Fruit fly (Drosophila melanogaster) whole organism, embryonic: ENCODE measurements around the gene CG32425.

Experiments used
- Antp ChIP-seq: fragments of 200-800 bp; sonication (Bioruptor generic); optimal IDR thresholded peaks from 3 replicates; lab custom pipeline; 2016; ENCODE audit warnings: missing biosample characterization, missing genetic modification characterization
- Atf-2 ChIP-seq: fragments of 200-800 bp; sonication (Bioruptor generic); optimal IDR thresholded peaks from 2 replicates; lab custom pipeline; 2016; ENCODE audit warnings: missing biosample characterization, missing genetic modification characterization
- Awh ChIP-seq: fragments of 200-800 bp; sonication (Bioruptor generic); IDR thresholded peaks from 2 replicates; pipeline ENCODE4, ENCODE4 v1.3.6; 2022; ENCODE audit warnings: missing biosample characterization, missing genetic modification characterization
- Blimp-1 ChIP-seq: fragments of 200-800 bp; sonication (Bioruptor generic); optimal IDR thresholded peaks from 3 replicates; lab custom pipeline; 2018; ENCODE audit warnings: missing biosample characterization, missing genetic modification characterization, mild to moderate bottlenecking, moderate library complexity, missing genetic modification reagents
- CG10565 ChIP-seq: fragments of 200-800 bp; sonication (Bioruptor generic); optimal IDR thresholded peaks from 3 replicates; lab custom pipeline; 2016; ENCODE audit warnings: missing biosample characterization, mild to moderate bottlenecking, missing genetic modification characterization
- CG10654 ChIP-seq: fragments of 200-800 bp; sonication (Bioruptor generic); optimal IDR thresholded peaks from 2 replicates; lab custom pipeline; 2016; ENCODE audit warnings: missing biosample characterization, missing genetic modification characterization
- CG11723 ChIP-seq: fragments of 200-800 bp; sonication (Bioruptor generic); optimal IDR thresholded peaks from 2 replicates; lab custom pipeline; 2017; ENCODE audit warnings: missing biosample characterization, mild to moderate bottlenecking, missing genetic modification characterization
- CG12104 ChIP-seq: fragments of 200-800 bp; sonication (Bioruptor generic); optimal IDR thresholded peaks from 3 replicates; lab custom pipeline; 2016; ENCODE audit warnings: missing biosample characterization, missing genetic modification characterization
- CG12155 ChIP-seq: fragments of 200-800 bp; sonication (Bioruptor generic); optimal IDR thresholded peaks from 3 replicates; lab custom pipeline; 2016; ENCODE audit warnings: missing biosample characterization, missing genetic modification characterization
- CG13296 ChIP-seq: fragments of 200-800 bp; sonication (Bioruptor generic); optimal IDR thresholded peaks from 3 replicates; lab custom pipeline; 2018; ENCODE audit warnings: missing biosample characterization, mild to moderate bottlenecking, missing genetic modification characterization
- CG13624 ChIP-seq: fragments of 200-800 bp; sonication (Bioruptor generic); optimal IDR thresholded peaks from 2 replicates; lab custom pipeline; 2016; ENCODE audit warnings: missing biosample characterization, missing genetic modification characterization
- CG15011 ChIP-seq: fragments of 200-800 bp; sonication (Bioruptor generic); optimal IDR thresholded peaks from 3 replicates; lab custom pipeline; 2018; ENCODE audit warnings: missing biosample characterization, mild to moderate bottlenecking, missing genetic modification characterization
- CG16863 ChIP-seq: fragments of 200-800 bp; sonication (Bioruptor generic); optimal IDR thresholded peaks from 3 replicates; lab custom pipeline; 2016; ENCODE audit warnings: missing biosample characterization, missing genetic modification characterization
- CG17328 ChIP-seq: fragments of 200-800 bp; sonication (Bioruptor generic); IDR thresholded peaks from 2 replicates; pipeline ENCODE4 v1.3.6; 2022; ENCODE audit warnings: missing biosample characterization, missing genetic modification characterization
- CG31441 ChIP-seq: fragments of 200-800 bp; sonication (Bioruptor generic); IDR thresholded peaks from 2 replicates; pipeline ENCODE4 v1.3.6; 2022; ENCODE audit warnings: missing biosample characterization, missing genetic modification characterization
- CG42726 ChIP-seq: fragments of 200-800 bp; sonication (Bioruptor generic); IDR thresholded peaks from 2 replicates; pipeline ENCODE4 v1.3.6; 2022; ENCODE audit warnings: missing biosample characterization, missing genetic modification characterization; ENCODE audit not compliant: partially characterized antibody
- CG4282 ChIP-seq: fragments of 200-800 bp; sonication (Bioruptor generic); optimal IDR thresholded peaks from 2 replicates; lab custom pipeline; 2016; ENCODE audit warnings: missing biosample characterization, missing genetic modification characterization
- CG4328 ChIP-seq: fragments of 200-800 bp; sonication (Bioruptor generic); optimal IDR thresholded peaks from 3 replicates; lab custom pipeline; 2017; ENCODE audit warnings: missing biosample characterization, missing genetic modification reagents, missing genetic modification characterization
- CG6791 ChIP-seq: fragments of 200-800 bp; sonication (Bioruptor generic); IDR thresholded peaks from 3 replicates; pipeline ENCODE4 v1.3.6; 2022; ENCODE audit warnings: missing biosample characterization, missing genetic modification characterization; ENCODE audit not compliant: partially characterized antibody
- CG7372 ChIP-seq: fragments of 200-800 bp; sonication (Bioruptor generic); IDR thresholded peaks from 2 replicates; pipeline ENCODE4 v1.3.6; 2022; ENCODE audit warnings: missing biosample characterization, missing genetic modification characterization
- CG7987 ChIP-seq: fragments of 200-800 bp; sonication (Bioruptor generic); optimal IDR thresholded peaks from 2 replicates; lab custom pipeline; 2018; ENCODE audit warnings: missing biosample characterization, mild to moderate bottlenecking, missing genetic modification characterization, moderate library complexity
- CG8089 ChIP-seq: fragments of 200-800 bp; sonication (Bioruptor generic); optimal IDR thresholded peaks from 3 replicates; lab custom pipeline; 2016; ENCODE audit warnings: missing biosample characterization, missing genetic modification characterization
- CG9215 ChIP-seq: fragments of 200-800 bp; sonication (Bioruptor generic); IDR thresholded peaks from 2 replicates; pipeline ENCODE4 v1.3.6; 2022; ENCODE audit warnings: missing biosample characterization, missing genetic modification characterization
- CG9932 ChIP-seq: fragments of 200-800 bp; sonication (Bioruptor generic); IDR thresholded peaks from 2 replicates; pipeline ENCODE4 v1.3.6; 2022; ENCODE audit warnings: missing biosample characterization, missing genetic modification characterization
- CHES-1-like ChIP-seq: fragments of 200-800 bp; sonication (Bioruptor generic); optimal IDR thresholded peaks from 2 replicates; lab custom pipeline; 2016; ENCODE audit warnings: missing biosample characterization, missing genetic modification characterization
- Dref ChIP-seq: fragments of 200-800 bp; sonication (Bioruptor generic); IDR thresholded peaks from 2 replicates; pipeline ENCODE4 v1.3.6; 2022; ENCODE audit warnings: missing biosample characterization, missing genetic modification characterization
- Ets97D ChIP-seq: fragments of 200-800 bp; sonication (Bioruptor generic); optimal IDR thresholded peaks from 3 replicates; lab custom pipeline; 2016; ENCODE audit warnings: missing biosample characterization, missing genetic modification characterization
- Hmr ChIP-seq: fragments of 200-800 bp; sonication (Bioruptor generic); optimal IDR thresholded peaks from 3 replicates; lab custom pipeline; 2017; ENCODE audit warnings: mild to moderate bottlenecking, missing biosample characterization, missing genetic modification reagents, missing genetic modification characterization
- Mad ChIP-seq: fragments of 200-800 bp; sonication (Bioruptor generic); optimal IDR thresholded peaks from 2 replicates; lab custom pipeline; 2016; ENCODE audit warnings: missing biosample characterization, missing genetic modification characterization
- Mrtf ChIP-seq: fragments of 200-800 bp; sonication (Bioruptor generic); IDR thresholded peaks from 3 replicates; pipeline ENCODE4 v1.3.6; 2022; ENCODE audit warnings: missing biosample characterization, missing genetic modification characterization
- NK7.1 ChIP-seq: fragments of 200-800 bp; sonication (Bioruptor generic); optimal IDR thresholded peaks from 3 replicates; lab custom pipeline; 2016; ENCODE audit warnings: missing biosample characterization, missing genetic modification characterization
- Nf-YA ChIP-seq: fragments of 200-800 bp; sonication (Bioruptor generic); IDR thresholded peaks from 2 replicates; pipeline ENCODE4 v1.3.6; 2022; ENCODE audit warnings: missing biosample characterization, missing genetic modification characterization
- Nf-YC ChIP-seq: fragments of 200-800 bp; optimal IDR thresholded peaks from 3 replicates; lab custom pipeline; 2019; ENCODE audit warnings: missing biosample characterization, mild to moderate bottlenecking, missing genetic modification characterization, moderate library complexity
- Scr ChIP-seq: fragments of 200-800 bp; sonication (Bioruptor generic); IDR thresholded peaks from 2 replicates; pipeline ENCODE4 v1.3.6; 2022; ENCODE audit warnings: missing biosample characterization, missing genetic modification characterization; ENCODE audit not compliant: partially characterized antibody
- Sin3A ChIP-seq: fragments of >200 bp; optimal IDR thresholded peaks from 2 replicates; lab custom pipeline; 2018
- Sry-δ ChIP-seq: fragments of 200-800 bp; sonication (Bioruptor generic); optimal IDR thresholded peaks from 2 replicates; lab custom pipeline; 2016; ENCODE audit warnings: missing biosample characterization, missing genetic modification characterization
- al ChIP-seq: fragments of 200-800 bp; sonication (Bioruptor generic); IDR thresholded peaks from 2 replicates; pipeline ENCODE4 v1.3.6; 2022; ENCODE audit warnings: missing biosample characterization, missing genetic modification characterization
- bcd ChIP-seq: fragments of 200-800 bp; sonication (Bioruptor generic); optimal IDR thresholded peaks from 2 replicates; lab custom pipeline; 2017; ENCODE audit warnings: missing biosample characterization, mild to moderate bottlenecking, missing genetic modification characterization
- chinmo ChIP-seq: fragments of 200-800 bp; sonication (Bioruptor generic); IDR thresholded peaks from 4 replicates; pipeline ENCODE4 v1.3.6; 2022; ENCODE audit warnings: missing biosample characterization, missing genetic modification characterization; ENCODE audit not compliant: partially characterized antibody
- chm ChIP-seq: fragments of 200-800 bp; sonication (Bioruptor generic); IDR thresholded peaks from 2 replicates; pipeline ENCODE4 v1.3.6; 2022; ENCODE audit warnings: missing biosample characterization, missing genetic modification characterization
- da ChIP-seq: fragments of 200-800 bp; sonication (Bioruptor generic); optimal IDR thresholded peaks from 2 replicates; lab custom pipeline; 2016; ENCODE audit warnings: missing biosample characterization, missing genetic modification characterization
- danr ChIP-seq: fragments of 200-800 bp; sonication (Bioruptor generic); IDR thresholded peaks from 2 replicates; pipeline ENCODE4 v1.3.6; 2022; ENCODE audit warnings: missing biosample characterization, missing genetic modification characterization
- disco-r ChIP-seq: fragments of 200-800 bp; sonication (Bioruptor generic); optimal IDR thresholded peaks from 2 replicates; lab custom pipeline; 2016; ENCODE audit warnings: missing biosample characterization, missing genetic modification characterization
- dm ChIP-seq: fragments of 200-800 bp; sonication (Bioruptor generic); optimal IDR thresholded peaks from 3 replicates; lab custom pipeline; 2016; ENCODE audit warnings: missing biosample characterization, missing genetic modification characterization
- ken ChIP-seq: fragments of 200-800 bp; sonication (Bioruptor generic); IDR thresholded peaks from 3 replicates; pipeline ENCODE4 v1.3.6; 2022; ENCODE audit warnings: missing biosample characterization, missing genetic modification characterization
- pfk ChIP-seq: fragments of 200-800 bp; sonication (Bioruptor generic); optimal IDR thresholded peaks from 2 replicates; lab custom pipeline; 2018; ENCODE audit warnings: missing biosample characterization, mild to moderate bottlenecking, missing genetic modification characterization, moderate library complexity
- sens-2 ChIP-seq: fragments of 200-800 bp; sonication (Bioruptor generic); IDR thresholded peaks from 2 replicates; pipeline ENCODE4 v1.3.6; 2022; ENCODE audit warnings: missing biosample characterization, missing genetic modification characterization
- tap ChIP-seq: fragments of 200-800 bp; optimal IDR thresholded peaks from 3 replicates; lab custom pipeline; 2019; ENCODE audit warnings: missing biosample characterization, mild to moderate bottlenecking, missing genetic modification characterization, moderate library complexity
- vfl ChIP-seq: fragments of 200-800 bp; sonication (Bioruptor generic); optimal IDR thresholded peaks from 2 replicates; lab custom pipeline; 2016; ENCODE audit warnings: missing biosample characterization, missing genetic modification characterization
- zen ChIP-seq: fragments of 200-800 bp; sonication (Bioruptor generic); optimal IDR thresholded peaks from 3 replicates; lab custom pipeline; 2018; ENCODE audit warnings: missing biosample characterization, mild to moderate bottlenecking, missing genetic modification characterization, moderate library complexity

Gene CG32425

DNA sequence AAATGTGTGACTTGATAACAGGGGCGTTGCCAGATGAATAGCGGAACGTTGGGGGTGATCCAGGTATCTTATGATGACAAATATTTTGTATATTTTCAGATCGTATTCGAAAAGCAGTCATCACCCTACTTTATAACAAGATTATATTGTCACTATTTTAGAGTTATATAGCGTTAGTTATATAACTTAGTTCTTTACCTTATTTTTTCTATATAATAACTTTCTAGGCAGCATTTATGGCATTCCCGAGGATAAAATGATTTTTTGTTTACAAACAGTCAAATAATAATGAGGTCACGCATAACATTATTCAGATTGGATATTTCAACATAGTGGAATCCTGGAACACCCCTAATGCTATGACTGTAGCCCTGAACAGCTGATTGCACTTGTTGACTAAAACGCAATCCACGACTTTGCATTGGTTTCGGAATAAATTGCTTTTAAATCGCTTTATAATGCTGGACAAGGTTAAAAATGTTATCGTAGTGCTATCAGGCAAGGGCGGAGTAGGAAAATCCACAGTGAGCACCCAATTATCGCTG lies 29.1 kb downstream of the CG32425 start, which contains the start of gene Nubp2 (continued):
- TF ChIP-seq Mad, result peak; percentile 95
- peak; percentile 91 for TF ChIP-seq Blimp-1 (GFP tag; lab: Kevin White, UChicago)
- peak; percentile 96 for TF ChIP-seq Hmr (GFP tag; lab: Kevin White, UChicago)
- peak; percentile 78 for TF ChIP-seq CG10565 (GFP tag; lab: Kevin White, UChicago)
- TF ChIP-seq Nf-YC (tag; lab: Kevin White, UChicago), result peak; percentile 95
- TF ChIP-seq Mrtf (GFP tag; lab: Robert Waterston, UW), result peak; percentile 89
- peak; percentile 86 for TF ChIP-seq dm (GFP tag; lab: Kevin White, UChicago)
- peak; percentile 93 for TF ChIP-seq CG11723
- TF ChIP-seq CG42726, result no peak
- peak; percentile 92 for TF ChIP-seq ken (GFP tag; lab: Robert Waterston, UW)
- TF ChIP-seq Awh, result peak; percentile 75
- peak; percentile 71 for TF ChIP-seq Sry-δ (GFP tag; lab: Kevin White, UChicago)
- TF ChIP-seq Dref (GFP tag; lab: Robert Waterston, UW), result no peak
- peak; percentile 84 for TF ChIP-seq chm (GFP tag; lab: Robert Waterston, UW)
- TF ChIP-seq CG13296 (GFP tag; lab: Kevin White, UChicago), result peak; percentile 93
- peak; percentile 85 for TF ChIP-seq NK7.1 (GFP tag; lab: Kevin White, UChicago)
- peak; percentile 95 for TF ChIP-seq CG12104 (GFP tag; lab: Kevin White, UChicago)
- TF ChIP-seq CG13624 (GFP tag; lab: Kevin White, UChicago), result peak; percentile 92
- TF ChIP-seq Nf-YA, result peak; percentile 78
- peak; percentile 81 for TF ChIP-seq CG17328 (GFP tag; lab: Robert Waterston, UW)
- peak; percentile 70 for TF ChIP-seq CG4282 (GFP tag; lab: Kevin White, UChicago)
- peak; percentile 94 for TF ChIP-seq CG4328 (GFP tag; lab: Kevin White, UChicago)
- peak; percentile 91 for TF ChIP-seq CG16863 (GFP tag; lab: Kevin White, UChicago)
- peak; percentile 95 for TF ChIP-seq al (GFP tag; lab: Robert Waterston, UW)
- TF ChIP-seq CHES-1-like (GFP tag; lab: Kevin White, UChicago), result peak; percentile 94
- peak; percentile 92 for TF ChIP-seq CG15011 (GFP tag; lab: Kevin White, UChicago)
- TF ChIP-seq disco-r (GFP tag; lab: Kevin White, UChicago), result peak; percentile 82
- peak; percentile 87 for TF ChIP-seq danr (GFP tag; lab: Robert Waterston, UW)
- peak; percentile 91 for TF ChIP-seq Atf-2 (GFP tag; lab: Kevin White, UChicago)
- TF ChIP-seq da (GFP tag; lab: Kevin White, UChicago), result peak; percentile 86
- TF ChIP-seq bcd (GFP tag; lab: Kevin White, UChicago), result peak; percentile 96
- peak; percentile 96 for TF ChIP-seq zen (tag; lab: Kevin White, UChicago)
- peak; percentile 89 for TF ChIP-seq CG7987 (GFP tag; lab: Kevin White, UChicago)
- TF ChIP-seq pfk, result peak; percentile 39
- TF ChIP-seq Ets97D (GFP tag; lab: Kevin White, UChicago), result peak; percentile 84
- TF ChIP-seq CG31441 (GFP tag; lab: Robert Waterston, UW), result peak; percentile 98
- TF ChIP-seq chinmo (GFP tag; lab: Robert Waterston, UW), result no peak
- TF ChIP-seq CG9932 (GFP tag; lab: Robert Waterston, UW), result peak; percentile 97
- TF ChIP-seq Sin3A (lab: Kevin White, UChicago), result peak; percentile 83
- no peak for TF ChIP-seq CG6791
- TF ChIP-seq CG12155 (GFP tag; lab: Kevin White, UChicago), result peak; percentile 96
- peak; percentile 95 for TF ChIP-seq CG7372 (GFP tag; lab: Robert Waterston, UW)
- TF ChIP-seq Antp, result peak; percentile 90
- peak; percentile 79 for TF ChIP-seq CG8089
- no peak for TF ChIP-seq Scr (GFP tag; lab: Robert Waterston, UW)
- TF ChIP-seq sens-2 (GFP tag; lab: Robert Waterston, UW), result peak; percentile 63; the same call in 1 of the 2 replicates
- TF ChIP-seq CG9215 (GFP tag; lab: Robert Waterston, UW), result peak; percentile 94
- peak; percentile 95 for TF ChIP-seq vfl
- peak; percentile 96 for TF ChIP-seq CG10654 (GFP tag; lab: Kevin White, UChicago)
- TF ChIP-seq tap (tag; lab: Kevin White, UChicago), result peak; percentile 89
